Fruit fly (Drosophila melanogaster): Measurements from ENCODE around the gene Tbc1d15-17.

Gene Tbc1d15-17

DNA sequence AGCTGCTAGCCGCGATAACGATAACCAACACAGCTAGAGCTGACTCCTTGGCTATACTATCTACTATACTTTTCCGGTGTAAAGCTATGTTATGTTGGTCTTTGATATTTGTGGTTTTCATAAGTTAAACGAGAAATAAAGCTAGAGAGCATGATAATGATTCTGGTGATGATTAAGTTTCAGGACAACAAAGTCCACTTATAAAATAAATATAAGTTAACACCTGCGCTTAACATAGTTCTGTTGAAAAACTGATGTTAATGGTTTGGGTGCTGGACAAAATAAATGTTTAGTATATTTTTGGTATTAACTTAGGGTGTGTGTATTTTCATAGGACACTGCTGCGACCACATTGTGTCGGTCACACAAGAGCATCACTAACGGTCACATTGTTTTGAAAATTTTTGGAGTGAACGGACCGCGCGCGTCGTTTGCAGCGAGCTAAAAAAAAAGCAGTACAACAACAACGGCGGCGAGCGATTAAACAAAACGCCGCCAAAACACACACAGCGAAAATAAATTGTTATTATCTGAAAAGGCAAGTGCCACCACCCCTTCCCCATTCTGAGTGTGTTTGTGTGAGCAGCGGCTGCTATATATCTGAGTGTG is 48.2 kb upstream of the Tbc1d15-17 start, which contains the start of the genes CG33635 and spen (continued):
- TF ChIP-seq CG11247 (GFP tag; IDR thresholded peaks at IDR 0.05) (no peak), bsh (GFP tag; optimal IDR thresholded peaks at IDR 0.05) (peak in 1 of 2 experiments; percentile 2), CG11456 (GFP tag; IDR thresholded peaks at IDR 0.05) (no peak), CG3838 (GFP tag; optimal IDR thresholded peaks at IDR 0.05) (no peak), CG11504 (tag; optimal IDR thresholded peaks at IDR 0.05) (peak; percentile 62), Abd-B (GFP tag; optimal IDR thresholded peaks at IDR 0.05) (no peak), Ets97D (GFP tag; optimal IDR thresholded peaks at IDR 0.05) (peak; percentile 72), CG32532 (GFP tag; IDR thresholded peaks at IDR 0.05) (no peak), Lhr (GFP tag; optimal IDR thresholded peaks at IDR 0.05) (peak; percentile 77), CG8290 (GFP tag; optimal IDR thresholded peaks at IDR 0.05) (no peak), CG8290 (tag; optimal IDR thresholded peaks at IDR 0.05) (peak in 1 of 2 experiments; percentile 31), MESR4 (GFP tag; optimal IDR thresholded peaks at IDR 0.05) (peak; percentile 26), BEAF-32 (GFP tag; optimal IDR thresholded peaks at IDR 0.05) (peak; percentile 54), Dll (GFP tag; IDR thresholded peaks at IDR 0.05; ENCODE audit: partially characterized antibody) (no peak), pfk (GFP tag; optimal IDR thresholded peaks at IDR 0.05) (peak; percentile 51), CG2120 (GFP tag; optimal IDR thresholded peaks at IDR 0.05) (peak; percentile 34), CG9797 (GFP tag; optimal IDR thresholded peaks at IDR 0.05) (peak; percentile 96), CG12769 (tag; optimal IDR thresholded peaks at IDR 0.05) (peak; percentile 35), Hr51 (GFP tag; optimal IDR thresholded peaks at IDR 0.05) (peak in 1 of 2 experiments; percentile 23), Ets65A (GFP tag) (no peak), D19A (tag; optimal IDR thresholded peaks at IDR 0.05) (peak; percentile 4), GATAe (GFP tag; conservative IDR thresholded peaks at IDR 0.05) (no peak), dm (GFP tag; optimal IDR thresholded peaks at IDR 0.05) (peak; percentile 25), CG8089 (GFP tag; optimal IDR thresholded peaks at IDR 0.05) (no peak), CG4617 (GFP tag; optimal IDR thresholded peaks at IDR 0.05; ENCODE audit: borderline replicate concordance) (peak; percentile 13), CG12659 (GFP tag; optimal IDR thresholded peaks at IDR 0.05) (peak; percentile 83), HmgD (GFP tag; optimal IDR thresholded peaks at IDR 0.05) (peak; percentile 47), CG30020 (tag; optimal IDR thresholded peaks at IDR 0.05) (peak; percentile 80), Max (GFP tag; optimal IDR thresholded peaks at IDR 0.05) (peak; percentile 36), CG14860 (GFP tag; IDR thresholded peaks at IDR 0.05; ENCODE audit: partially characterized antibody) (no peak), Sry-δ (GFP tag; optimal IDR thresholded peaks at IDR 0.05) (peak; percentile 51), sd (tag; optimal IDR thresholded peaks at IDR 0.05) (peak; percentile 52), CG6654 (GFP tag; optimal IDR thresholded peaks at IDR 0.05) (no peak), gcm2 (GFP tag; optimal IDR thresholded peaks at IDR 0.05) (no peak), NC2β (GFP tag; optimal IDR thresholded peaks at IDR 0.05) (peak; percentile 37), CG17385 (GFP tag; optimal IDR thresholded peaks at IDR 0.05) (peak; percentile 56), gsb-n (tag; optimal IDR thresholded peaks at IDR 0.05) (peak; percentile 16), Dfd (GFP tag; optimal IDR thresholded peaks at IDR 0.05) (no peak), shn (GFP tag; optimal IDR thresholded peaks at IDR 0.05) (peak; percentile 11), gfzf (GFP tag; optimal IDR thresholded peaks at IDR 0.05) (peak; percentile 97), CG9727 (GFP tag; optimal IDR thresholded peaks at IDR 0.05) (peak; percentile 5), HLHmδ (GFP tag; optimal IDR thresholded peaks at IDR 0.05) (peak; percentile 63), nerfin-1 (tag; optimal IDR thresholded peaks at IDR 0.05) (peak; percentile 47), Sry-β (GFP tag; optimal IDR thresholded peaks at IDR 0.05) (peak; percentile 94), CG15269 (tag; optimal IDR thresholded peaks at IDR 0.05) (peak; percentile 30), CG18262 (tag; optimal IDR thresholded peaks at IDR 0.05) (peak; percentile 26), CG34376 (GFP tag; optimal IDR thresholded peaks at IDR 0.05) (peak; percentile 88), Asciz (GFP tag; optimal IDR thresholded peaks at IDR 0.05) (peak; percentile 40), scrt (GFP tag; optimal IDR thresholded peaks at IDR 0.05) (peak; percentile 16)
